Fruit fly (Drosophila melanogaster) whole organism, embryonic: ENCODE results near the gene natalisin.

ENCODE experiments used
- CG14441 ChIP-seq: fragments of 200-800 bp; sonication (Bioruptor generic); IDR thresholded peaks from 2 replicates; pipeline ENCODE4 v1.3.6; 2022; ENCODE audit warnings: missing biosample characterization, missing genetic modification characterization
- CG4404 ChIP-seq: fragments of 200-800 bp; sonication (Bioruptor generic); IDR thresholded peaks from 2 replicates; pipeline ENCODE4 v1.3.6; 2022; ENCODE audit warnings: missing biosample characterization, missing genetic modification characterization
- MESR4 ChIP-seq: fragments of 200-800 bp; sonication (Bioruptor generic); optimal IDR thresholded peaks from 2 replicates; lab custom pipeline; 2018; ENCODE audit warnings: missing biosample characterization, mild to moderate bottlenecking, missing genetic modification characterization, moderate library complexity
- tio ChIP-seq: fragments of 200-800 bp; sonication (Bioruptor generic); optimal IDR thresholded peaks from 2 replicates; lab custom pipeline; 2017; ENCODE audit warnings: missing biosample characterization, missing genetic modification characterization, inconsistent platforms

dm6 chr3R:14424777-14425176 is 6.4 kb downstream of the natalisin start:
- TF ChIP-seq CG4404 (GFP tag; lab: Robert Waterston, UW) (no peak), MESR4 (GFP tag; lab: Kevin White, UChicago) (no peak), tio (GFP tag; lab: Kevin White, UChicago) (no peak), CG14441 (GFP tag; lab: Robert Waterston, UW) (no peak)
